Fruit fly (Drosophila melanogaster): ENCODE measurements around the gene CG3698.

CG3698 gene

dm6 chr3L:20792693-20793092 lies 5.5 kb downstream of the CG3698 start, which contains the start of gene Six4 (continued):
- TF ChIP-seq Ravus (GFP tag; IDR thresholded peaks at IDR 0.05), result no peak
- TF ChIP-seq Adf1 (GFP tag; IDR thresholded peaks at IDR 0.05), result no peak
- no peak for TF ChIP-seq HLH4C (GFP tag; IDR thresholded peaks at IDR 0.05; ENCODE audit: partially characterized antibody)
- TF ChIP-seq onecut (GFP tag; IDR thresholded peaks at IDR 0.05), result 0 out of 2 replicates have a peak, but pooled peaks have one; percentile 20
- no peak for TF ChIP-seq row (GFP tag; IDR thresholded peaks at IDR 0.05)
- no peak for TF ChIP-seq nom (GFP tag; optimal IDR thresholded peaks at IDR 0.05)
- peak; percentile 99 for TF ChIP-seq pfk (GFP tag; optimal IDR thresholded peaks at IDR 0.05)
- 0 out of 3 replicates have a peak, but pooled peaks have one; percentile 18 for TF ChIP-seq otp (GFP tag; IDR thresholded peaks at IDR 0.05)
- no peak for TF ChIP-seq rib (GFP tag; IDR thresholded peaks at IDR 0.05)
- TF ChIP-seq CG8290 (GFP tag; optimal IDR thresholded peaks at IDR 0.05), result peak; percentile 28
- peak in 1 of 2 experiments; percentile 92 for TF ChIP-seq CG8290 (tag; optimal IDR thresholded peaks at IDR 0.05)
- TF ChIP-seq repo (GFP tag; optimal IDR thresholded peaks at IDR 0.05), result no peak
- TF ChIP-seq CG6854 (GFP tag; optimal IDR thresholded peaks at IDR 0.05), result no peak
- no peak for TF ChIP-seq cwo (GFP tag; optimal IDR thresholded peaks at IDR 0.05)
- TF ChIP-seq bowl (GFP tag; IDR thresholded peaks at IDR 0.05), result no peak
- TF ChIP-seq Med (GFP tag), result peak; percentile 34
- TF ChIP-seq CG9437 (GFP tag; optimal IDR thresholded peaks at IDR 0.05), result no peak
- TF ChIP-seq Doc2 (GFP tag; IDR thresholded peaks at IDR 0.05), result no peak
- no peak for TF ChIP-seq CG13424 (tag; optimal IDR thresholded peaks at IDR 0.05)
- TF ChIP-seq CG16813 (GFP tag; IDR thresholded peaks at IDR 0.05; ENCODE audit: partially characterized antibody), result no peak
- TF ChIP-seq CG6813 (GFP tag; optimal IDR thresholded peaks at IDR 0.05), result peak; percentile 49
- TF ChIP-seq ab (GFP tag; optimal IDR thresholded peaks at IDR 0.05), result no peak
- 0 out of 3 replicates have a peak, but pooled peaks have one; percentile 12 for TF ChIP-seq CG6175 (GFP tag; IDR thresholded peaks at IDR 0.05)
- TF ChIP-seq MBD-R2 (GFP tag; IDR thresholded peaks at IDR 0.05), result no peak
- no peak for TF ChIP-seq emc (GFP tag; optimal IDR thresholded peaks at IDR 0.05)
- no peak for TF ChIP-seq CG1529 (GFP tag; optimal IDR thresholded peaks at IDR 0.05)
- TF ChIP-seq CG18262 (tag; optimal IDR thresholded peaks at IDR 0.05), result no peak
- peak; percentile 18 for TF ChIP-seq trem (tag; optimal IDR thresholded peaks at IDR 0.05)
- TF ChIP-seq CG10267 (tag; optimal IDR thresholded peaks at IDR 0.05), result peak; percentile 12
- peak; percentile 41; the same call in 1 of the 2 replicates for TF ChIP-seq CG17328 (GFP tag; IDR thresholded peaks at IDR 0.05)
- TF ChIP-seq Antp (GFP tag; optimal IDR thresholded peaks at IDR 0.05), result no peak
- TF ChIP-seq Asciz (GFP tag; optimal IDR thresholded peaks at IDR 0.05), result no peak
- TF ChIP-seq sqz (GFP tag; optimal IDR thresholded peaks at IDR 0.05), result peak; percentile 54
- TF ChIP-seq tio (GFP tag; optimal IDR thresholded peaks at IDR 0.05), result no peak
- peak; percentile 56 for TF ChIP-seq phol (tag; optimal IDR thresholded peaks at IDR 0.05)
- TF ChIP-seq CG31388 (GFP tag; optimal IDR thresholded peaks at IDR 0.05), result no peak
- peak in 1 of 2 experiments; percentile 2 for TF ChIP-seq tll (GFP tag; optimal IDR thresholded peaks at IDR 0.05)
- TF ChIP-seq MTF-1 (GFP tag; optimal IDR thresholded peaks at IDR 0.05; ENCODE audit: borderline replicate concordance), result peak; percentile 32
- TF ChIP-seq CG17385 (GFP tag; optimal IDR thresholded peaks at IDR 0.05), result no peak
- TF ChIP-seq Camta (GFP tag; optimal IDR thresholded peaks at IDR 0.05), result no peak
- no peak for TF ChIP-seq CG9932 (GFP tag; IDR thresholded peaks at IDR 0.05)
- no peak for TF ChIP-seq dan (GFP tag; IDR thresholded peaks at IDR 0.05)
- TF ChIP-seq fd64A (GFP tag; optimal IDR thresholded peaks at IDR 0.05), result peak; percentile 43
- peak; percentile 74 for TF ChIP-seq Jarid2 (GFP tag; optimal IDR thresholded peaks at IDR 0.05)
- no peak for TF ChIP-seq tx (GFP tag; optimal IDR thresholded peaks at IDR 0.05)
- no peak for TF ChIP-seq Hr51 (GFP tag; optimal IDR thresholded peaks at IDR 0.05)
- TF ChIP-seq ken (GFP tag; IDR thresholded peaks at IDR 0.05), result no peak
- TF ChIP-seq az2 (GFP tag; optimal IDR thresholded peaks at IDR 0.05), result no peak
- no peak for TF ChIP-seq dmrt99B (tag; optimal IDR thresholded peaks at IDR 0.05)
- no peak for TF ChIP-seq CG6254 (GFP tag; optimal IDR thresholded peaks at IDR 0.05)
- TF ChIP-seq CG10321 (GFP tag; IDR thresholded peaks at IDR 0.05), result no peak

Measured in whole organism, embryonic.